Fruit fly (Drosophila melanogaster): ENCODE data around the gene ND-B14.5B.

DNA sequence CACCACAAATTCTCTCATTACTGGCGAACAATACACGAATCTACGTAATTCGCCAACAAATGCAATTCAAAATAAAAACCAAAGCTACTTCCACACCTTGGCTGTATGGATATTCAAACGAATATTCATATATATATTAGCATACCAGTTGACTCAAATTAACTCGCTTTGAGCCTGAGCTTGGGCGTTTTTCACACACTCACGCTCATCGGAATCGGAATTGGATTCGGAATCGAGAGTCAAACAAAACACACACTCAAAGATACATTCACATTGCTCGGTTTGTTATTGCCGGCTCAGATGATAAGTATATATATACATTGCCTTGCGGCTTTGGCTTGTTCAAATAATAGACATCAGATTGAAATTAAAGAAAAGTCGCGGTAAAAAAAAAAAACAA lies 23.4 kb downstream of the ND-B14.5B start:
- TF ChIP-seq CTCF (optimal IDR thresholded peaks at IDR 0.05) (no peak), CG8478 (optimal IDR thresholded peaks at IDR 0.05) (no peak)

All from S2 (cell line).